Worm (Caenorhabditis elegans) whole organism, midembryonic: Measurements from ENCODE around the gene zzz-1.
A peak's percentile ranks its signal among the peaks of the same experiment; 100 is the strongest.

ENCODE experiments used
- T22C8.4 ChIP-seq: fragments of 200-800 bp; sonication (Bioruptor generic); IDR thresholded peaks from 2 replicates; pipeline ENCODE4 v1.3.6; 2022; ENCODE audit warnings: missing genetic modification characterization, missing compliant biosample characterization
- cog-1 ChIP-seq: sonication (generic microtip); optimal IDR thresholded peaks from 2 replicates; lab custom pipeline; 2016; ENCODE audit warnings: missing genetic modification characterization, missing compliant biosample characterization
- flt-1 ChIP-seq: fragments of 200-800 bp; sonication (Bioruptor generic); IDR thresholded peaks from 2 replicates; pipeline ENCODE4 v1.3.6; 2022; ENCODE audit warnings: missing genetic modification characterization, missing compliant biosample characterization
- klf-2 ChIP-seq: fragments of 200-800 bp; sonication (Bioruptor generic); conservative IDR thresholded peaks from 2 replicates; pipeline ENCODE4 v1.3.6; 2022; ENCODE audit warnings: missing genetic modification reagents, missing genetic modification characterization, missing compliant biosample characterization
- med-1 ChIP-seq: sonication (generic microtip); optimal IDR thresholded peaks from 2 replicates; lab custom pipeline; 2017; ENCODE audit warnings: missing genetic modification characterization, mild to moderate bottlenecking, missing compliant biosample characterization, antibody characterized with exemption, missing genetic modification reagents; ENCODE audit not compliant: insufficient read depth
- ref-1 ChIP-seq: fragments of 200-800 bp; sonication (Bioruptor generic); conservative IDR thresholded peaks from 2 replicates; pipeline ENCODE4 v1.3.6; 2022; ENCODE audit warnings: missing genetic modification reagents, missing genetic modification characterization, missing compliant biosample characterization
- tab-1 ChIP-seq: fragments of 200-800 bp; sonication (Bioruptor generic); IDR thresholded peaks from 2 replicates; pipeline ENCODE4 v1.3.6; 2022; ENCODE audit warnings: missing genetic modification characterization, missing compliant biosample characterization
- ztf-23 ChIP-seq: fragments of 200-800 bp; sonication (Bioruptor generic); IDR thresholded peaks from 2 replicates; pipeline ENCODE4 v1.3.6; 2022; ENCODE audit warnings: missing genetic modification reagents, missing genetic modification characterization, missing compliant biosample characterization
- ztf-29 ChIP-seq: fragments of 200-800 bp; sonication (Bioruptor generic); IDR thresholded peaks from 2 replicates; pipeline ENCODE4 v1.3.6; 2022; ENCODE audit warnings: missing genetic modification reagents, missing genetic modification characterization, missing compliant biosample characterization

The zzz-1 gene

ce11 chrV:10867586-10867985 is 41.4 kb downstream of the zzz-1 start:
- TF ChIP-seq ztf-23 (GFP tag; lab: Robert Waterston, UW) (no peak), T22C8.4 (GFP tag; lab: Robert Waterston, UW) (no peak), flt-1 (no peak), ref-1 (GFP tag; lab: Robert Waterston, UW) (no peak), tab-1 (no peak), ztf-29 (GFP tag; lab: Robert Waterston, UW) (no peak), med-1 (GFP tag; lab: Kevin White, UChicago) (no peak), klf-2 (no peak), cog-1 (tag; lab: Kevin White, UChicago) (no peak)

- TF ChIP-seq flt-1, result peak; percentile 23; the same call in 1 of the 2 replicates
Observed at ce11 chrV:10866340-10866739, 42.6 kb downstream of the zzz-1 start.

- TF ChIP-seq ztf-23 (GFP tag; lab: Robert Waterston, UW), result no peak
- no peak for TF ChIP-seq ref-1 (GFP tag; lab: Robert Waterston, UW)
- no peak for TF ChIP-seq T22C8.4 (GFP tag; lab: Robert Waterston, UW)
- TF ChIP-seq tab-1, result no peak
- no peak for TF ChIP-seq med-1 (GFP tag; lab: Kevin White, UChicago)
- no peak for TF ChIP-seq ztf-29 (GFP tag; lab: Robert Waterston, UW)
- TF ChIP-seq klf-2, result no peak
- TF ChIP-seq cog-1 (tag; lab: Kevin White, UChicago), result no peak
- TF ChIP-seq flt-1, result no peak
Observed at ce11 chrV:10865599-10865998, 43.4 kb downstream of the zzz-1 start, which contains the start of gene saeg-1. Gene saeg-1, minus strand, starts transcription at chrV:10865699.

ce11 chrV:10862457-10863097 is 46.4 kb downstream of the zzz-1 start:
- TF ChIP-seq ztf-29 (GFP tag; lab: Robert Waterston, UW), result no peak

ce11 chrV:10861611-10862262 is 47.2 kb downstream of the zzz-1 start:
- no peak for TF ChIP-seq ref-1 (GFP tag; lab: Robert Waterston, UW)
- TF ChIP-seq ztf-29 (GFP tag; lab: Robert Waterston, UW), result no peak
- no peak for TF ChIP-seq T22C8.4 (GFP tag; lab: Robert Waterston, UW)
- no peak for TF ChIP-seq klf-2
- TF ChIP-seq med-1 (GFP tag; lab: Kevin White, UChicago), result no peak
- TF ChIP-seq tab-1, result no peak
- TF ChIP-seq cog-1 (tag; lab: Kevin White, UChicago), result no peak
- TF ChIP-seq ztf-23 (GFP tag; lab: Robert Waterston, UW), result no peak
- no peak for TF ChIP-seq flt-1

- no peak for TF ChIP-seq ref-1 (GFP tag; lab: Robert Waterston, UW)
- TF ChIP-seq ztf-23 (GFP tag; lab: Robert Waterston, UW), result no peak
- no peak for TF ChIP-seq med-1 (GFP tag; lab: Kevin White, UChicago)
- no peak for TF ChIP-seq ztf-29 (GFP tag; lab: Robert Waterston, UW)
- no peak for TF ChIP-seq cog-1 (tag; lab: Kevin White, UChicago)
- TF ChIP-seq tab-1, result no peak
- TF ChIP-seq klf-2, result no peak
- no peak for TF ChIP-seq T22C8.4 (GFP tag; lab: Robert Waterston, UW)
- no peak for TF ChIP-seq flt-1
Observed at ce11 chrV:10860526-10861037, 48.4 kb downstream of the zzz-1 start.

ce11 chrV:10859775-10860174 is 49.2 kb downstream of the zzz-1 start:
- TF ChIP-seq ztf-29 (GFP tag; lab: Robert Waterston, UW) (no peak), klf-2 (no peak), T22C8.4 (GFP tag; lab: Robert Waterston, UW) (no peak), ztf-23 (GFP tag; lab: Robert Waterston, UW) (no peak), cog-1 (tag; lab: Kevin White, UChicago) (no peak)

- TF ChIP-seq flt-1, result no peak
- no peak for TF ChIP-seq ztf-29 (GFP tag; lab: Robert Waterston, UW)
- no peak for TF ChIP-seq cog-1 (tag; lab: Kevin White, UChicago)
- TF ChIP-seq T22C8.4 (GFP tag; lab: Robert Waterston, UW), result no peak
- TF ChIP-seq med-1 (GFP tag; lab: Kevin White, UChicago), result no peak
- TF ChIP-seq klf-2, result no peak
- TF ChIP-seq tab-1, result no peak
- TF ChIP-seq ztf-23 (GFP tag; lab: Robert Waterston, UW), result no peak
Observed at ce11 chrV:10859048-10859637, 49.8 kb downstream of the zzz-1 start.

ce11 chrV:10858340-10858739 is 50.6 kb downstream of the zzz-1 start:
- TF ChIP-seq flt-1 (peak; percentile 42; the same call in 1 of the 2 replicates), cog-1 (tag; lab: Kevin White, UChicago) (no peak), T22C8.4 (GFP tag; lab: Robert Waterston, UW) (no peak), tab-1 (no peak), ztf-23 (GFP tag; lab: Robert Waterston, UW) (0 out of 2 replicates have a peak, but pooled peaks have one; percentile 8)
